Worm (Caenorhabditis elegans) whole organism, late embryonic: ENCODE data around the gene srx-59.

Experiments
- C08G9.2 ChIP-seq: sonication (generic microtip); optimal IDR thresholded peaks from 2 replicates; lab custom pipeline; 2016; ENCODE audit warnings: mild to moderate bottlenecking, missing genetic modification characterization, moderate library complexity, missing compliant biosample characterization
- T23F11.4 ChIP-seq: fragments of 200-800 bp; sonication (Bioruptor generic); optimal IDR thresholded peaks from 2 replicates; lab custom pipeline; 2018; ENCODE audit warnings: mild to moderate bottlenecking, missing genetic modification characterization, missing compliant biosample characterization
- Y22D7AL.16 ChIP-seq: sonication (generic microtip); optimal IDR thresholded peaks from 2 replicates; lab custom pipeline; 2016; ENCODE audit warnings: missing genetic modification characterization, missing compliant biosample characterization
- ahr-1 ChIP-seq: sonication (generic microtip); optimal IDR thresholded peaks from 2 replicates; lab custom pipeline; 2016; ENCODE audit warnings: missing genetic modification characterization, missing compliant biosample characterization
- ama-1 ChIP-seq: fragments of 150-350 bp; optimal IDR thresholded peaks from 2 replicates; lab custom pipeline; 2014
- ceh-14 ChIP-seq: sonication (generic microtip); optimal IDR thresholded peaks from 2 replicates; lab custom pipeline; 2016; ENCODE audit warnings: missing genotype, missing genetic modification characterization, missing compliant biosample characterization
- ceh-18 ChIP-seq: sonication (generic microtip); optimal IDR thresholded peaks from 2 replicates; lab custom pipeline; 2016; ENCODE audit warnings: missing genetic modification characterization, missing compliant biosample characterization
- ceh-24 ChIP-seq: sonication (generic microtip); optimal IDR thresholded peaks from 2 replicates; lab custom pipeline; 2016; ENCODE audit warnings: mild to moderate bottlenecking, missing genetic modification characterization, missing compliant biosample characterization
- ceh-45 ChIP-seq: fragments of 200-800 bp; sonication (Bioruptor generic); IDR thresholded peaks from 2 replicates; pipeline ENCODE4 v1.3.6; 2022; ENCODE audit warnings: missing genetic modification reagents, missing genetic modification characterization, missing compliant biosample characterization
- ceh-6 ChIP-seq: fragments of 200-800 bp; sonication (Bioruptor generic); optimal IDR thresholded peaks from 2 replicates; lab custom pipeline; 2018; ENCODE audit warnings: mild to moderate bottlenecking, missing genetic modification characterization, missing compliant biosample characterization
- ceh-9 ChIP-seq: sonication (generic microtip); optimal IDR thresholded peaks from 2 replicates; lab custom pipeline; 2016; ENCODE audit warnings: mild to moderate bottlenecking, missing genetic modification characterization, inconsistent platforms, missing compliant biosample characterization
- che-1 ChIP-seq: sonication (generic microtip); optimal IDR thresholded peaks from 2 replicates; lab custom pipeline; 2016; ENCODE audit warnings: mild to moderate bottlenecking, missing genetic modification characterization, missing compliant biosample characterization
- dmd-4 ChIP-seq: sonication (generic microtip); optimal IDR thresholded peaks from 2 replicates; lab custom pipeline; 2016; ENCODE audit warnings: borderline replicate concordance, missing genetic modification characterization, missing compliant biosample characterization
- dve-1 ChIP-seq: sonication (generic microtip); optimal IDR thresholded peaks from 2 replicates; lab custom pipeline; 2017; ENCODE audit warnings: antibody characterized with exemption, mild to moderate bottlenecking, missing genetic modification characterization, missing compliant biosample characterization
- fax-1 ChIP-seq: sonication (generic microtip); optimal IDR thresholded peaks from 2 replicates; lab custom pipeline; 2016; ENCODE audit warnings: missing genotype, missing genetic modification characterization, missing compliant biosample characterization
- fkh-6 ChIP-seq: sonication (generic microtip); optimal IDR thresholded peaks from 2 replicates; lab custom pipeline; 2016; ENCODE audit warnings: missing genetic modification characterization, missing compliant biosample characterization
- gmeb-2 ChIP-seq: sonication (generic microtip); optimal IDR thresholded peaks from 2 replicates; lab custom pipeline; 2016; ENCODE audit warnings: missing genetic modification characterization, inconsistent platforms, missing compliant biosample characterization
- hlh-13 ChIP-seq: fragments of 200-800 bp; sonication (Bioruptor generic); optimal IDR thresholded peaks from 2 replicates; lab custom pipeline; 2018; ENCODE audit warnings: mild to moderate bottlenecking, missing genetic modification characterization, missing compliant biosample characterization
- hlh-8 ChIP-seq: sonication (generic microtip); optimal IDR thresholded peaks from 2 replicates; lab custom pipeline; 2016; ENCODE audit warnings: missing genotype, missing genetic modification characterization, missing compliant biosample characterization
- lim-6 ChIP-seq: sonication (generic microtip); optimal IDR thresholded peaks from 2 replicates; lab custom pipeline; 2016; ENCODE audit warnings: missing genetic modification characterization, missing compliant biosample characterization
- lin-11 ChIP-seq: fragments of 200-800 bp; sonication (Bioruptor generic); optimal IDR thresholded peaks from 2 replicates; lab custom pipeline; 2018; ENCODE audit warnings: mild to moderate bottlenecking, missing genetic modification characterization, missing compliant biosample characterization
- mec-3 ChIP-seq: sonication (generic microtip); optimal IDR thresholded peaks from 2 replicates; lab custom pipeline; 2016; ENCODE audit warnings: borderline replicate concordance, missing genetic modification characterization, missing compliant biosample characterization
- nfya-1 ChIP-seq: sonication (generic microtip); optimal IDR thresholded peaks from 2 replicates; lab custom pipeline; 2017; ENCODE audit warnings: missing genetic modification characterization, mild to moderate bottlenecking, missing compliant biosample characterization, antibody characterized with exemption, moderate library complexity
- nhr-11 ChIP-seq: fragments of 150-350 bp; optimal IDR thresholded peaks from 2 replicates; lab custom pipeline; 2014; ENCODE audit warnings: missing biosample characterization, missing genetic modification characterization
- npax-4 ChIP-seq: sonication (generic microtip); optimal IDR thresholded peaks from 2 replicates; lab custom pipeline; 2016; ENCODE audit warnings: missing genetic modification characterization, missing compliant biosample characterization
- odd-2 ChIP-seq: sonication (generic microtip); optimal IDR thresholded peaks from 2 replicates; lab custom pipeline; 2017; ENCODE audit warnings: antibody characterized with exemption, mild to moderate bottlenecking, missing genetic modification characterization, missing compliant biosample characterization
- pax-1 ChIP-seq: fragments of 150-350 bp; optimal IDR thresholded peaks from 2 replicates; lab custom pipeline; 2014; ENCODE audit warnings: missing biosample characterization, missing genetic modification characterization
- rnt-1 ChIP-seq: sonication (generic microtip); optimal IDR thresholded peaks from 2 replicates; lab custom pipeline; 2016; ENCODE audit warnings: missing genetic modification characterization, missing compliant biosample characterization
- sdc-2 ChIP-seq: sonication (generic microtip); optimal IDR thresholded peaks from 2 replicates; lab custom pipeline; 2016; ENCODE audit warnings: missing genotype, missing genetic modification characterization, missing compliant biosample characterization
- sox-2 ChIP-seq: fragments of 200-800 bp; sonication (Bioruptor generic); IDR thresholded peaks from 2 replicates; pipeline ENCODE4 v1.3.6; 2022; ENCODE audit warnings: missing genetic modification reagents, missing genetic modification characterization, missing compliant biosample characterization
- sox-4 ChIP-seq: sonication (generic microtip); optimal IDR thresholded peaks from 2 replicates; lab custom pipeline; 2017; ENCODE audit warnings: mild to moderate bottlenecking, missing genetic modification characterization, inconsistent platforms, missing compliant biosample characterization
- syd-9 ChIP-seq: sonication (generic microtip); optimal IDR thresholded peaks from 2 replicates; lab custom pipeline; 2016; ENCODE audit warnings: mild to moderate bottlenecking, missing genetic modification characterization, moderate library complexity, missing compliant biosample characterization
- tbx-7 ChIP-seq: sonication (generic microtip); optimal IDR thresholded peaks from 2 replicates; lab custom pipeline; 2016; ENCODE audit warnings: missing genotype, missing genetic modification characterization, missing compliant biosample characterization
- unc-55 ChIP-seq: sonication (generic microtip); optimal IDR thresholded peaks from 2 replicates; lab custom pipeline; 2017; ENCODE audit warnings: missing biosample characterization, missing genetic modification reagents, missing genetic modification characterization
- unc-86 ChIP-seq: sonication (generic microtip); optimal IDR thresholded peaks from 2 replicates; lab custom pipeline; 2016; ENCODE audit warnings: missing genetic modification characterization, missing compliant biosample characterization
- zip-5 ChIP-seq: sonication (generic microtip); optimal IDR thresholded peaks from 2 replicates; lab custom pipeline; 2016; ENCODE audit warnings: missing genetic modification characterization, missing compliant biosample characterization
- ztf-16 ChIP-seq: sonication (generic microtip); optimal IDR thresholded peaks from 2 replicates; lab custom pipeline; 2017; ENCODE audit warnings: missing genetic modification characterization, missing compliant biosample characterization

srx-59 gene

DNA sequence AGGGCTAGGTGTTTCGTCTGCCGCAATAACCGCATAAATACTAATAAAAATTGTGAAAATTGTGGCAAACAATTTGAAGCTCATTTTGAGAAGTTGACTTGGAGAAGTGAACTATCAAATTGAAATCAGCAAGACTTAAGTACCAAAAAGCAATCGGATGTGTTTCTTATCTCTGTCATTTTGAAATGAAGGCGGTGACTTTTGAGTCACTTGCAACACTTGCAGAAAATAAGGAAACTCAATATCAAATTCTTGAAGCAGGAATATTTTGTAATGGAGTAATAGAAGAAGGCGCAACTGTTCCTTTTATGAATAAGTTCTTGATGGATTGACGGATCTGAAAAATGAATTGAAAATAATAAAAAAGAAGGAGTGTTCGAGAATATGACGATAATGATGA, 20.4 kb upstream of the srx-59 start, which contains the start of gene T07H8.11:
Gene T07H8.11 (minus strand): TSS at position 101 of the 400 bp plus-strand sequence.
- no peak for TF ChIP-seq C08G9.2
- no peak for TF ChIP-seq ceh-6
- TF ChIP-seq syd-9 (tag; lab: Kevin White, UChicago), result no peak
- no peak for TF ChIP-seq ceh-9
- TF ChIP-seq sdc-2 (tag; lab: Kevin White, UChicago), result no peak
- TF ChIP-seq rnt-1 (tag; lab: Kevin White, UChicago), result no peak
- TF ChIP-seq odd-2 (tag; lab: Kevin White, UChicago), result no peak
- no peak for TF ChIP-seq che-1 (tag; lab: Kevin White, UChicago)
- TF ChIP-seq T23F11.4 (GFP tag; lab: Kevin White, UChicago), result no peak
- no peak for TF ChIP-seq lim-6 (tag; lab: Kevin White, UChicago)
- no peak for TF ChIP-seq pax-1 (tag; lab: Kevin White, UChicago)
- TF ChIP-seq nhr-11, result no peak
- TF ChIP-seq gmeb-2 (tag; lab: Kevin White, UChicago), result no peak
- TF ChIP-seq ceh-45 (GFP tag; lab: Robert Waterston, UW), result no peak
- TF ChIP-seq tbx-7 (tag; lab: Kevin White, UChicago), result no peak
- TF ChIP-seq lin-11 (tag; lab: Kevin White, UChicago), result no peak
- no peak for TF ChIP-seq Y22D7AL.16
- no peak for TF ChIP-seq sox-4 (tag; lab: Kevin White, UChicago)
- no peak for TF ChIP-seq ztf-16 (tag; lab: Kevin White, UChicago)
- TF ChIP-seq, all 69 proteins: peak for 0

DNA sequence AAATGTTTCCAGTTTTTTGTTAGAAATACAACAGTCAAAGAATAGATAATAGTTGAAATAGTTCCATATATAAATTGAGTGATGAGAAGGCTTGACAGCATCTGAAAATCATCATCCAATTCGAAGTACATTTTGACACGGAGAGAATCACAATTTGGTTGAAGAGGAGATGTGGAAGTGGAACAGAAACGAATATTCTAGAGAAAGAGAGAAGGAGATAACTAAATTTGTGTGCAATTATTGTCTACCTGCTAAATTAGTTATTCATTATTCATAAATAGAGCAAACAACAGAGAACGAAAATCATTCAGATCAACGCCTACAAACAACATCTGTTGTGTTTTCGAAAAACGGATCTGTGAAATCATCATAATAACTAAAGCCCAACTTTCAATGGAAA, 17.9 kb upstream of the srx-59 start, which contains the start of gene srg-31:
Gene srg-31 (minus strand): TSS at position 101 of the 400 bp plus-strand sequence.
- TF ChIP-seq zip-5 (tag; lab: Kevin White, UChicago) (no peak), pax-1 (tag; lab: Kevin White, UChicago) (no peak), sox-4 (tag; lab: Kevin White, UChicago) (no peak), npax-4 (tag; lab: Kevin White, UChicago) (no peak), unc-86 (no peak), C08G9.2 (no peak), fax-1 (tag; lab: Kevin White, UChicago) (no peak), unc-55 (GFP tag; lab: Kevin White, UChicago) (no peak), ama-1 (lab: Kevin White, UChicago) (no peak), ceh-6 (no peak), hlh-8 (tag; lab: Kevin White, UChicago) (no peak), nfya-1 (no peak), sox-2 (GFP tag; lab: Robert Waterston, UW) (no peak), hlh-13 (GFP tag; lab: Kevin White, UChicago) (no peak), fkh-6 (tag; lab: Kevin White, UChicago) (no peak)

DNA sequence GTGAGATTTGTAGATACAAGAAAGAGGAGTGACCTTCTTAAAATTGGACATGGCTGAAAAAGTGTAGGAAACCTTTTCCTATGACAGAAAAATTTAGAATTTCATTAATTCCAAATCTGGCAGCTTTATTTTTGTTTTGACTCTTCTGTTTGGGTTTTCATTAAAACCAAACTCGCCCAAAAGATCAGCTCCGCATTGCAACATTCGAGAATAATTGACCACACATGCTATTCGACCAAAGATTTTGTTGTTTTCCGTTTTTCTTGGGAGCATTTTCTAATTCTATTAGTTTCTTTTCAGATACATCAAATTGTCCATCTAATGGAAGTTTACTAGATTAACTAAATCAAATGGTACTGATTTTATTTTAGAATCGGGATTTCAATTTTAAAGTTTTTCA, 15.4 kb upstream of the srx-59 start, which contains the start of gene mec-1:
Gene mec-1 (plus strand): TSS at position 301 of the 400 bp plus-strand sequence.
- TF ChIP-seq che-1 (tag; lab: Kevin White, UChicago) (no peak), fkh-6 (tag; lab: Kevin White, UChicago) (no peak), syd-9 (tag; lab: Kevin White, UChicago) (no peak), hlh-8 (tag; lab: Kevin White, UChicago) (no peak), odd-2 (tag; lab: Kevin White, UChicago) (no peak), dve-1 (no peak), dmd-4 (tag; lab: Kevin White, UChicago) (no peak), ceh-14 (tag; lab: Kevin White, UChicago) (no peak), mec-3 (tag; lab: Kevin White, UChicago) (no peak), sox-4 (tag; lab: Kevin White, UChicago) (no peak), ceh-24 (tag; lab: Kevin White, UChicago) (no peak), ceh-18 (no peak), ahr-1 (tag; lab: Kevin White, UChicago) (no peak), nhr-11 (no peak), unc-55 (GFP tag; lab: Kevin White, UChicago) (no peak)
- TF ChIP-seq, all 69 proteins: peak for 0
